Fruit fly (Drosophila melanogaster) whole organism, embryonic: ENCODE results near the gene Sfp77F.

ENCODE experiments used
- ATbp ChIP-seq: fragments of 200-800 bp; sonication (Bioruptor generic); optimal IDR thresholded peaks from 2 replicates; lab custom pipeline; 2017; ENCODE audit warnings: missing biosample characterization, mild to moderate bottlenecking, missing genetic modification characterization, missing genetic modification reagents
- Adf1 ChIP-seq: fragments of 200-800 bp; sonication (Bioruptor generic); IDR thresholded peaks from 2 replicates; pipeline ENCODE4 v1.3.6; 2022; ENCODE audit warnings: missing biosample characterization, missing genetic modification characterization
- Antp ChIP-seq: fragments of 200-800 bp; sonication (Bioruptor generic); optimal IDR thresholded peaks from 3 replicates; lab custom pipeline; 2016; ENCODE audit warnings: missing biosample characterization, missing genetic modification characterization
- Asciz ChIP-seq: fragments of 200-800 bp; sonication (Bioruptor generic); optimal IDR thresholded peaks from 2 replicates; lab custom pipeline; 2017; ENCODE audit warnings: missing biosample characterization, mild to moderate bottlenecking, missing genetic modification characterization, missing genetic modification reagents
- Atf3 ChIP-seq: fragments of 200-800 bp; sonication (Bioruptor generic); optimal IDR thresholded peaks from 3 replicates; lab custom pipeline; 2016; ENCODE audit warnings: missing biosample characterization, missing genetic modification characterization
- CG10543 ChIP-seq: fragments of 200-800 bp; sonication (Bioruptor generic); optimal IDR thresholded peaks from 3 replicates; lab custom pipeline; 2017; ENCODE audit warnings: missing biosample characterization, mild to moderate bottlenecking, missing genetic modification characterization, moderate library complexity
- CG11398 ChIP-seq: fragments of 200-800 bp; sonication (Bioruptor generic); optimal IDR thresholded peaks from 2 replicates; lab custom pipeline; 2016; ENCODE audit warnings: missing biosample characterization, missing genetic modification characterization
- CG11456 ChIP-seq: fragments of 200-800 bp; sonication (Bioruptor generic); IDR thresholded peaks from 3 replicates; pipeline ENCODE4 v1.3.6; 2022; ENCODE audit warnings: missing biosample characterization, missing genetic modification characterization
- CG14710 ChIP-seq: fragments of 200-800 bp; sonication (Bioruptor generic); optimal IDR thresholded peaks from 3 replicates; lab custom pipeline; 2019; ENCODE audit warnings: missing biosample characterization, mild to moderate bottlenecking, missing genetic modification characterization, moderate library complexity
- CG14965 ChIP-seq: fragments of 200-800 bp; sonication (Bioruptor generic); optimal IDR thresholded peaks from 2 replicates; lab custom pipeline; 2016; ENCODE audit warnings: missing biosample characterization, missing genetic modification characterization, borderline replicate concordance
- CG1603 ChIP-seq: fragments of 200-800 bp; sonication (Bioruptor generic); optimal IDR thresholded peaks from 2 replicates; lab custom pipeline; 2019; ENCODE audit warnings: missing biosample characterization, mild to moderate bottlenecking, missing genetic modification characterization, moderate library complexity
- CG18262 ChIP-seq: fragments of 200-800 bp; optimal IDR thresholded peaks from 3 replicates; lab custom pipeline; 2019; ENCODE audit warnings: missing biosample characterization, mild to moderate bottlenecking, missing genetic modification characterization, moderate library complexity
- CG2202 ChIP-seq: fragments of 200-800 bp; sonication (Bioruptor generic); optimal IDR thresholded peaks from 2 replicates; lab custom pipeline; 2018; ENCODE audit warnings: missing biosample characterization, mild to moderate bottlenecking, missing genetic modification characterization
- CG2712 ChIP-seq: fragments of 200-800 bp; optimal IDR thresholded peaks from 3 replicates; lab custom pipeline; 2019; ENCODE audit warnings: missing biosample characterization, mild to moderate bottlenecking, missing genetic modification characterization, moderate library complexity
- CG32532 ChIP-seq: fragments of 200-800 bp; sonication (Bioruptor generic); IDR thresholded peaks from 2 replicates; pipeline ENCODE4 v1.3.6; 2022; ENCODE audit warnings: missing biosample characterization, missing genetic modification characterization
- CG34422 ChIP-seq: fragments of 200-800 bp; sonication (Bioruptor generic); IDR thresholded peaks from 3 replicates; pipeline ENCODE4 v1.3.6; 2022; ENCODE audit warnings: missing biosample characterization, missing genetic modification characterization
- CG9727 ChIP-seq: fragments of 200-800 bp; sonication (Bioruptor generic); optimal IDR thresholded peaks from 3 replicates; lab custom pipeline; 2017; ENCODE audit warnings: missing biosample characterization, mild to moderate bottlenecking, missing genetic modification characterization
- CTCF ChIP-seq: fragments of 200-800 bp; sonication (Bioruptor generic); optimal IDR thresholded peaks from 2 replicates; lab custom pipeline; 2017; ENCODE audit warnings: missing biosample characterization, mild to moderate bottlenecking, missing genetic modification characterization, moderate library complexity
- Drgx ChIP-seq: fragments of 200-800 bp; sonication (Bioruptor generic); IDR thresholded peaks from 2 replicates; pipeline ENCODE4 v1.3.6; 2022; ENCODE audit warnings: missing biosample characterization, missing genetic modification characterization
- Hr39 ChIP-seq: fragments of >200 bp; optimal IDR thresholded peaks from 2 replicates; lab custom pipeline; 2017
- Meics ChIP-seq: fragments of 200-800 bp; sonication (Bioruptor generic); optimal IDR thresholded peaks from 2 replicates; lab custom pipeline; 2017; ENCODE audit warnings: missing biosample characterization, mild to moderate bottlenecking, missing genetic modification characterization
- Sox102F ChIP-seq: fragments of 200-800 bp; sonication (Bioruptor generic); optimal IDR thresholded peaks from 2 replicates; lab custom pipeline; 2018; ENCODE audit warnings: missing biosample characterization, mild to moderate bottlenecking, missing genetic modification characterization, moderate library complexity
- aop ChIP-seq: fragments of 200-800 bp; sonication (Bioruptor generic); IDR thresholded peaks from 2 replicates; pipeline ENCODE4 v1.3.6; 2022; ENCODE audit warnings: missing biosample characterization, missing genetic modification characterization
- bsh ChIP-seq, 2 experiments: fragments of 200-800 bp; sonication (Bioruptor generic); optimal IDR thresholded peaks; 2 replicates each; lab custom pipeline; 2017 to 2018; ENCODE audit warnings: mild to moderate bottlenecking in 2 of 2, missing biosample characterization in 2 of 2, missing genetic modification characterization in 2 of 2, moderate library complexity in 1 of 2
- crp ChIP-seq, 2 experiments: fragments of 200-800 bp; sonication (Bioruptor generic); optimal IDR thresholded peaks; 2 replicates in 1 of 2; 3 replicates in 1 of 2; lab custom pipeline; 2017; ENCODE audit warnings: missing biosample characterization in 2 of 2, missing genetic modification characterization in 2 of 2, mild to moderate bottlenecking in 1 of 2, moderate library complexity in 1 of 2
- cwo ChIP-seq: fragments of 200-800 bp; sonication (Bioruptor generic); optimal IDR thresholded peaks from 3 replicates; lab custom pipeline; 2017; ENCODE audit warnings: missing biosample characterization, missing genetic modification characterization, mild to moderate bottlenecking, moderate library complexity, missing genetic modification reagents
- dmrt11E ChIP-seq: fragments of 200-800 bp; sonication (Bioruptor generic); optimal IDR thresholded peaks from 3 replicates; lab custom pipeline; 2018; ENCODE audit warnings: missing biosample characterization, mild to moderate bottlenecking, missing genetic modification characterization, moderate library complexity
- dysf ChIP-seq: fragments of 200-800 bp; sonication (Bioruptor generic); IDR thresholded peaks from 3 replicates; pipeline ENCODE4 v1.3.6; 2022; ENCODE audit warnings: missing biosample characterization, missing genetic modification characterization
- en ChIP-seq: fragments of 200-800 bp; sonication (Bioruptor generic); optimal IDR thresholded peaks from 2 replicates; lab custom pipeline; 2016; ENCODE audit warnings: missing biosample characterization, missing genetic modification characterization
- exex ChIP-seq: fragments of 200-800 bp; sonication (Bioruptor generic); optimal IDR thresholded peaks from 4 replicates; lab custom pipeline; 2018; ENCODE audit warnings: missing biosample characterization, mild to moderate bottlenecking, missing genetic modification characterization, moderate library complexity
- fd96Cb ChIP-seq: fragments of 200-800 bp; sonication (Bioruptor generic); optimal IDR thresholded peaks from 2 replicates; lab custom pipeline; 2018; ENCODE audit warnings: missing biosample characterization, mild to moderate bottlenecking, missing genetic modification characterization, moderate library complexity
- gcm ChIP-seq: fragments of 200-800 bp; sonication (Bioruptor generic); optimal IDR thresholded peaks from 2 replicates; lab custom pipeline; 2019; ENCODE audit warnings: missing biosample characterization, mild to moderate bottlenecking, missing genetic modification characterization, moderate library complexity
- gem ChIP-seq: fragments of 200-800 bp; sonication (Bioruptor generic); optimal IDR thresholded peaks from 2 replicates; lab custom pipeline; 2019; ENCODE audit warnings: missing biosample characterization, mild to moderate bottlenecking, missing genetic modification characterization, moderate library complexity
- grn ChIP-seq: fragments of 200-800 bp; sonication (Bioruptor generic); optimal IDR thresholded peaks from 3 replicates; lab custom pipeline; 2017; ENCODE audit warnings: missing biosample characterization, missing genetic modification characterization
- odd ChIP-seq: fragments of 200-800 bp; sonication (Bioruptor generic); optimal IDR thresholded peaks from 2 replicates; lab custom pipeline; 2017; ENCODE audit warnings: missing biosample characterization, mild to moderate bottlenecking, missing genetic modification characterization
- otp ChIP-seq: fragments of 200-800 bp; sonication (Bioruptor generic); IDR thresholded peaks from 3 replicates; pipeline ENCODE4, ENCODE4 v1.3.6; 2022; ENCODE audit warnings: missing biosample characterization, missing genetic modification characterization
- peb ChIP-seq: fragments of 200-800 bp; sonication (Bioruptor generic); IDR thresholded peaks from 2 replicates; pipeline ENCODE4 v1.3.6; 2022; ENCODE audit warnings: missing biosample characterization, missing genetic modification characterization
- phol ChIP-seq: fragments of 200-800 bp; sonication (Bioruptor generic); optimal IDR thresholded peaks from 3 replicates; lab custom pipeline; 2018; ENCODE audit warnings: missing biosample characterization, mild to moderate bottlenecking, missing genetic modification characterization, moderate library complexity
- pnt ChIP-seq: fragments of 200-800 bp; sonication (Bioruptor generic); optimal IDR thresholded peaks from 3 replicates; lab custom pipeline; 2016; ENCODE audit warnings: missing biosample characterization, missing genetic modification characterization
- sc ChIP-seq, 3 experiments: fragments of >200 bp in 2 of 3; fragments of 200-800 bp in 1 of 3; sonication (Bioruptor generic) in 1 of 3; optimal IDR thresholded peaks; 2 replicates in 2 of 3; 3 replicates in 1 of 3; lab custom pipeline; 2017; ENCODE audit warnings: mild to moderate bottlenecking in 1 of 3, missing biosample characterization in 1 of 3, missing genetic modification characterization in 1 of 3, missing genetic modification reagents in 1 of 3
- scrt ChIP-seq: fragments of 200-800 bp; sonication (Bioruptor generic); optimal IDR thresholded peaks from 2 replicates; lab custom pipeline; 2018; ENCODE audit warnings: missing biosample characterization, mild to moderate bottlenecking, missing genetic modification characterization, moderate library complexity
- sens ChIP-seq: fragments of 200-800 bp; sonication (Bioruptor generic); peaks from one replicate; lab custom pipeline; 2016; ENCODE audit warnings: missing biosample characterization, missing genetic modification characterization
- sisA ChIP-seq: fragments of 200-800 bp; sonication (Bioruptor generic); IDR thresholded peaks from 2 replicates; pipeline ENCODE4 v1.3.6; 2022; ENCODE audit warnings: missing biosample characterization, missing genetic modification characterization
- twi ChIP-seq: fragments of 200-800 bp; optimal IDR thresholded peaks from 2 replicates; lab custom pipeline; 2019; ENCODE audit warnings: missing biosample characterization, mild to moderate bottlenecking, missing genetic modification characterization, moderate library complexity

Sfp77F gene

dm6 chr3L:20915111-20915510 lies 17.9 kb upstream of the Sfp77F start:
- no peak for TF ChIP-seq sc (optimal IDR thresholded peaks at IDR 0.05; lab: Kevin White, UChicago)
- TF ChIP-seq sc (GFP tag; optimal IDR thresholded peaks at IDR 0.05; lab: Kevin White, UChicago): peak; percentile 35
- no peak for TF ChIP-seq CTCF
- TF ChIP-seq CG14710 (tag; lab: Kevin White, UChicago): peak; percentile 18
- peak; percentile 65 for TF ChIP-seq sens
- peak; percentile 34 for TF ChIP-seq CG2202 (tag; lab: Kevin White, UChicago)
- no peak for TF ChIP-seq Atf3 (GFP tag; lab: Kevin White, UChicago)
- TF ChIP-seq dmrt11E (tag; lab: Kevin White, UChicago): peak; percentile 55
- TF ChIP-seq fd96Cb (tag; lab: Kevin White, UChicago): no peak
- peak in 1 of 2 experiments; percentile 72 for TF ChIP-seq bsh (GFP tag; optimal IDR thresholded peaks at IDR 0.05; lab: Kevin White, UChicago)
- peak; percentile 31 for TF ChIP-seq CG1603
- TF ChIP-seq aop (GFP tag; lab: Robert Waterston, UW): no peak
- peak; percentile 13 for TF ChIP-seq gem
- peak; percentile 48 for TF ChIP-seq Asciz (GFP tag; lab: Kevin White, UChicago)

- TF ChIP-seq CG11456 (GFP tag; lab: Robert Waterston, UW) (no peak), grn (GFP tag; lab: Kevin White, UChicago) (no peak), en (GFP tag; lab: Kevin White, UChicago) (no peak), peb (no peak), sisA (no peak), pnt (GFP tag; lab: Kevin White, UChicago) (no peak), Meics (GFP tag; lab: Kevin White, UChicago) (no peak), CG34422 (GFP tag; lab: Robert Waterston, UW) (no peak), twi (tag; lab: Kevin White, UChicago) (no peak), Sox102F (peak; percentile 10), CG11398 (GFP tag; lab: Kevin White, UChicago) (no peak), Hr39 (lab: Kevin White, UChicago) (no peak), CG9727 (GFP tag; lab: Kevin White, UChicago) (no peak), ATbp (no peak), gem (peak; percentile 22), Drgx (peak; percentile 61; the same call in 1 of the 2 replicates), CG18262 (tag; lab: Kevin White, UChicago) (no peak), Antp (GFP tag; lab: Kevin White, UChicago) (no peak), cwo (GFP tag; lab: Kevin White, UChicago) (no peak), bsh (GFP tag; optimal IDR thresholded peaks at IDR 0.05; lab: Kevin White, UChicago) (peak in 1 of 2 experiments; percentile 25), CG2712 (peak; percentile 2), CG14965 (GFP tag; lab: Kevin White, UChicago) (no peak), Adf1 (GFP tag; lab: Robert Waterston, UW) (no peak), gcm (GFP tag; lab: Kevin White, UChicago) (no peak), exex (tag; lab: Kevin White, UChicago) (no peak), scrt (GFP tag; lab: Kevin White, UChicago) (no peak), dysf (GFP tag; lab: Robert Waterston, UW) (no peak), otp (GFP tag; lab: Robert Waterston, UW) (no peak), phol (tag; lab: Kevin White, UChicago) (peak; percentile 1), CG10543 (GFP tag; lab: Kevin White, UChicago) (no peak), odd (no peak), crp (GFP tag; optimal IDR thresholded peaks at IDR 0.05; lab: Kevin White, UChicago) (no peak), CG32532 (GFP tag; lab: Robert Waterston, UW) (no peak)
Measured at dm6 chr3L:20914375-20914774, 17.2 kb upstream of the Sfp77F start.
